Worm (Caenorhabditis elegans) whole organism, L2 larva: Measurements from ENCODE around the gene C53A3.1.

Experiments
- C34F6.9 ChIP-seq: fragments of 150-350 bp; optimal IDR thresholded peaks from 2 replicates; lab custom pipeline; 2014; ENCODE audit warnings: missing biosample characterization, missing genetic modification characterization
- Y55F3AM.14 ChIP-seq: fragments of 200-800 bp; sonication (Bioruptor generic); optimal IDR thresholded peaks from 2 replicates; lab custom pipeline; 2018; ENCODE audit warnings: mild to moderate bottlenecking, missing genetic modification characterization, missing compliant biosample characterization
- ZK546.5 ChIP-seq: sonication (generic microtip); optimal IDR thresholded peaks from 2 replicates; lab custom pipeline; 2017; ENCODE audit warnings: missing biosample characterization, missing genetic modification characterization
- aly-2 ChIP-seq: fragments of 150-350 bp; optimal IDR thresholded peaks from 2 replicates; lab custom pipeline; 2014; ENCODE audit warnings: missing biosample characterization, missing genetic modification characterization
- blmp-1 ChIP-seq: sonication (generic microtip); optimal IDR thresholded peaks from 2 replicates; lab custom pipeline; 2017; ENCODE audit warnings: missing genetic modification characterization, mild to moderate bottlenecking, missing compliant biosample characterization, antibody characterized with exemption, moderate library complexity; ENCODE audit not compliant: insufficient read depth
- ceh-16 ChIP-seq: fragments of 150-350 bp; optimal IDR thresholded peaks from 2 replicates; lab custom pipeline; 2014; ENCODE audit warnings: missing biosample characterization, missing genetic modification characterization
- dmd-4 ChIP-seq: sonication (generic microtip); optimal IDR thresholded peaks from 2 replicates; lab custom pipeline; 2017; ENCODE audit warnings: missing biosample characterization, missing genetic modification characterization
- egl-27 ChIP-seq: sonication (generic microtip); optimal IDR thresholded peaks from 3 replicates; lab custom pipeline; 2017; ENCODE audit warnings: missing biosample characterization, missing genetic modification reagents, missing genetic modification characterization
- elt-1 ChIP-seq: fragments of 150-350 bp; optimal IDR thresholded peaks from 2 replicates; lab custom pipeline; 2014; ENCODE audit warnings: missing biosample characterization, missing genetic modification characterization
- elt-3 ChIP-seq: sonication (generic microtip); optimal IDR thresholded peaks from 2 replicates; lab custom pipeline; 2017; ENCODE audit warnings: missing biosample characterization, missing genetic modification characterization
- fos-1 ChIP-seq: fragments of 150-350 bp; optimal IDR thresholded peaks from 2 replicates; lab custom pipeline; 2014; ENCODE audit warnings: missing biosample characterization, missing genetic modification characterization
- lin-11 ChIP-seq: fragments of 150-350 bp; sonication (generic microtip); optimal IDR thresholded peaks from 2 replicates; lab custom pipeline; 2014; ENCODE audit warnings: missing biosample characterization, missing genetic modification characterization, inconsistent platforms, mixed read lengths
- lin-13 ChIP-seq: fragments of 150-350 bp; optimal IDR thresholded peaks from 2 replicates; lab custom pipeline; 2014; ENCODE audit warnings: missing biosample characterization, missing genetic modification reagents, missing genetic modification characterization
- lsy-2 ChIP-seq, 2 experiments: fragments of 150-350 bp in 1 of 2; sonication (generic microtip) in 1 of 2; optimal IDR thresholded peaks; 2 replicates each; lab custom pipeline; 2014 to 2017; ENCODE audit warnings: missing biosample characterization in 2 of 2, missing genetic modification characterization in 2 of 2
- mab-5 ChIP-seq: fragments of 150-350 bp; optimal IDR thresholded peaks from 2 replicates; lab custom pipeline; 2014; ENCODE audit warnings: missing biosample characterization, missing genetic modification characterization
- mbf-1 ChIP-seq: sonication (generic microtip); optimal IDR thresholded peaks from 2 replicates; lab custom pipeline; 2017; ENCODE audit warnings: missing biosample characterization, missing genetic modification characterization
- mdl-1 ChIP-seq, 2 experiments: fragments of 150-350 bp in 1 of 2; sonication (generic microtip) in 1 of 2; optimal IDR thresholded peaks; 2 replicates each; lab custom pipeline; 2017; ENCODE audit warnings: missing biosample characterization in 2 of 2, missing genetic modification characterization in 2 of 2
- nhr-10 ChIP-seq: sonication (generic microtip); optimal IDR thresholded peaks from 2 replicates; lab custom pipeline; 2017; ENCODE audit warnings: missing biosample characterization, missing genetic modification characterization
- nhr-11 ChIP-seq: fragments of 150-350 bp; optimal IDR thresholded peaks from 2 replicates; lab custom pipeline; 2014; ENCODE audit warnings: missing biosample characterization, missing genetic modification characterization
- nhr-12 ChIP-seq: fragments of 150-350 bp; optimal IDR thresholded peaks from 2 replicates; lab custom pipeline; 2014; ENCODE audit warnings: missing biosample characterization, missing genetic modification characterization
- nhr-129 ChIP-seq: fragments of 150-350 bp; optimal IDR thresholded peaks from 2 replicates; lab custom pipeline; 2014; ENCODE audit warnings: missing biosample characterization, missing genetic modification characterization
- nhr-21 ChIP-seq: fragments of 150-350 bp; optimal IDR thresholded peaks from 2 replicates; lab custom pipeline; 2014; ENCODE audit warnings: missing biosample characterization, missing genetic modification characterization
- nhr-237 ChIP-seq: fragments of 150-350 bp; optimal IDR thresholded peaks from 2 replicates; lab custom pipeline; 2014; ENCODE audit warnings: missing biosample characterization, missing genetic modification characterization
- nhr-25 ChIP-seq: fragments of 150-350 bp; sonication (generic microtip); optimal IDR thresholded peaks from 3 replicates; lab custom pipeline; 2014; ENCODE audit warnings: missing biosample characterization, missing genetic modification characterization
- sem-4 ChIP-seq: fragments of 150-350 bp; optimal IDR thresholded peaks from 2 replicates; lab custom pipeline; 2014; ENCODE audit warnings: missing biosample characterization, missing genetic modification reagents, missing genetic modification characterization
- skn-1 ChIP-seq: sonication (generic microtip); optimal IDR thresholded peaks from 2 replicates; lab custom pipeline; 2017; ENCODE audit warnings: missing biosample characterization, missing genetic modification characterization
- sma-3 ChIP-seq: sonication (generic microtip); optimal IDR thresholded peaks from 2 replicates; lab custom pipeline; 2016; ENCODE audit warnings: missing genetic modification reagents, missing genetic modification characterization, missing compliant biosample characterization
- snpc-4 ChIP-seq: fragments of 150-350 bp; optimal IDR thresholded peaks from 2 replicates; lab custom pipeline; 2014; ENCODE audit warnings: missing biosample characterization, missing genetic modification characterization
- unc-55 ChIP-seq: fragments of 150-350 bp; sonication (generic microtip); optimal IDR thresholded peaks from 3 replicates; lab custom pipeline; 2014; ENCODE audit warnings: missing biosample characterization, missing genetic modification reagents, missing genetic modification characterization
- zag-1 ChIP-seq: fragments of 150-350 bp; optimal IDR thresholded peaks from 2 replicates; lab custom pipeline; 2014; ENCODE audit warnings: missing biosample characterization, missing genetic modification characterization
- ztf-11 ChIP-seq: sonication (generic microtip); optimal IDR thresholded peaks from 2 replicates; lab custom pipeline; 2017; ENCODE audit warnings: missing biosample characterization, missing genetic modification characterization
- ztf-4 ChIP-seq: fragments of 150-350 bp; optimal IDR thresholded peaks from 2 replicates; lab custom pipeline; 2014; ENCODE audit warnings: missing biosample characterization, missing genetic modification characterization

C53A3.1 gene

ce11 chrV:5747519-5747918 lies 12.5 kb downstream of the C53A3.1 start, which contains the start of gene acds-10:
acds-10 (plus strand) TSS chrV:5747819.
- TF ChIP-seq fos-1 (tag; lab: Kevin White, UChicago) (peak; percentile 6), mdl-1 (tag; optimal IDR thresholded peaks at IDR 0.05; lab: Kevin White, UChicago) (no peak), nhr-10 (tag; lab: Kevin White, UChicago) (no peak), nhr-129 (tag; lab: Kevin White, UChicago) (no peak)

- no peak for TF ChIP-seq Y55F3AM.14 (GFP tag; lab: Kevin White, UChicago)
- no peak for TF ChIP-seq aly-2
- no peak for TF ChIP-seq ceh-16 (tag; lab: Kevin White, UChicago)
- no peak for TF ChIP-seq nhr-21
- TF ChIP-seq skn-1 (tag; lab: Kevin White, UChicago): no peak
- TF ChIP-seq egl-27 (tag; lab: Kevin White, UChicago): no peak
- TF ChIP-seq lsy-2 (tag; optimal IDR thresholded peaks at IDR 0.05; lab: Kevin White, UChicago): no peak
- TF ChIP-seq lin-11 (tag; lab: Kevin White, UChicago): no peak
These were observed 13.8 kb downstream of the C53A3.1 start for ce11 chrV:5746237-5746636.

ce11 chrV:5741237-5741636 lies 18.8 kb downstream of the C53A3.1 start:
- TF ChIP-seq unc-55 (GFP tag; lab: Kevin White, UChicago) (no peak), egl-27 (tag; lab: Kevin White, UChicago) (no peak), zag-1 (tag; lab: Kevin White, UChicago) (no peak), ztf-11 (tag; lab: Kevin White, UChicago) (no peak), sem-4 (no peak)

- TF ChIP-seq mab-5 (no peak), mdl-1 (tag; optimal IDR thresholded peaks at IDR 0.05; lab: Kevin White, UChicago) (no peak), elt-1 (no peak), nhr-12 (tag; lab: Kevin White, UChicago) (no peak), snpc-4 (tag; lab: Kevin White, UChicago) (no peak), lin-13 (GFP tag; lab: Kevin White, UChicago) (no peak), nhr-10 (tag; lab: Kevin White, UChicago) (no peak), nhr-11 (tag; lab: Kevin White, UChicago) (no peak), egl-27 (tag; lab: Kevin White, UChicago) (no peak), nhr-237 (no peak), blmp-1 (tag; lab: Kevin White, UChicago) (no peak), nhr-21 (no peak), nhr-25 (tag; lab: Kevin White, UChicago) (no peak), ztf-4 (tag; lab: Kevin White, UChicago) (no peak), mbf-1 (tag; lab: Kevin White, UChicago) (no peak), nhr-129 (tag; lab: Kevin White, UChicago) (no peak), sma-3 (no peak)
These were observed 20.6 kb downstream of the C53A3.1 start for ce11 chrV:5739438-5739837.

ce11 chrV:5736068-5736467 lies 24.0 kb downstream of the C53A3.1 start, which contains the start of gene K09H11.6:
K09H11.6 (minus strand) TSS chrV:5736168.
- TF ChIP-seq lsy-2 (tag; optimal IDR thresholded peaks at IDR 0.05; lab: Kevin White, UChicago) (no peak), ceh-16 (tag; lab: Kevin White, UChicago) (no peak), dmd-4 (tag; lab: Kevin White, UChicago) (no peak), fos-1 (tag; lab: Kevin White, UChicago) (no peak), mdl-1 (tag; optimal IDR thresholded peaks at IDR 0.05; lab: Kevin White, UChicago) (no peak), zag-1 (tag; lab: Kevin White, UChicago) (no peak), ZK546.5 (tag; lab: Kevin White, UChicago) (no peak), nhr-237 (no peak), lin-13 (GFP tag; lab: Kevin White, UChicago) (no peak), ztf-11 (tag; lab: Kevin White, UChicago) (no peak), egl-27 (tag; lab: Kevin White, UChicago) (no peak), elt-3 (no peak), skn-1 (tag; lab: Kevin White, UChicago) (no peak), mab-5 (no peak), C34F6.9 (tag; lab: Kevin White, UChicago) (no peak), aly-2 (no peak), ztf-4 (tag; lab: Kevin White, UChicago) (no peak), blmp-1 (tag; lab: Kevin White, UChicago) (no peak)
